Fruit fly (Drosophila melanogaster) whole organism, embryonic: ENCODE measurements around the gene Sf3b3.
"Not testable (repeated sequence)": the region's sequence is repeated elsewhere in the genome, so short reads cannot be mapped to it uniquely, and the experiment has no call there.

Source experiments
- B-H2 ChIP-seq: fragments of 200-800 bp; sonication (Bioruptor generic); optimal IDR thresholded peaks from 2 replicates; lab custom pipeline; 2018; ENCODE audit warnings: missing biosample characterization, mild to moderate bottlenecking, missing genetic modification characterization
- CG10565 ChIP-seq: fragments of 200-800 bp; sonication (Bioruptor generic); optimal IDR thresholded peaks from 3 replicates; lab custom pipeline; 2016; ENCODE audit warnings: missing biosample characterization, mild to moderate bottlenecking, missing genetic modification characterization
- CG11093 ChIP-seq: fragments of 200-800 bp; sonication (Bioruptor generic); IDR thresholded peaks from 3 replicates; pipeline ENCODE4 v1.3.6; 2022; ENCODE audit warnings: missing biosample characterization, missing genetic modification characterization
- CG12236 ChIP-seq: fragments of 200-800 bp; sonication (Bioruptor generic); optimal IDR thresholded peaks from 2 replicates; lab custom pipeline; 2016; ENCODE audit warnings: missing biosample characterization, missing genetic modification characterization
- CG12744 ChIP-seq: fragments of 200-800 bp; sonication (Bioruptor generic); optimal IDR thresholded peaks from 2 replicates; lab custom pipeline; 2016; ENCODE audit warnings: missing biosample characterization, missing genetic modification characterization
- CG13894 ChIP-seq: fragments of 200-800 bp; sonication (Bioruptor generic); optimal IDR thresholded peaks from 3 replicates; lab custom pipeline; 2018; ENCODE audit warnings: missing biosample characterization, mild to moderate bottlenecking, missing genetic modification characterization, moderate library complexity
- CG15514 ChIP-seq: fragments of 200-800 bp; sonication (Bioruptor generic); optimal IDR thresholded peaks from 3 replicates; lab custom pipeline; 2017; ENCODE audit warnings: missing biosample characterization, missing genetic modification characterization, mild to moderate bottlenecking, moderate library complexity, missing genetic modification reagents
- CG16863 ChIP-seq: fragments of 200-800 bp; sonication (Bioruptor generic); optimal IDR thresholded peaks from 3 replicates; lab custom pipeline; 2016; ENCODE audit warnings: missing biosample characterization, missing genetic modification characterization
- CG17385 ChIP-seq: fragments of 200-800 bp; sonication (Bioruptor generic); optimal IDR thresholded peaks from 3 replicates; lab custom pipeline; 2018; ENCODE audit warnings: missing biosample characterization, mild to moderate bottlenecking, missing genetic modification characterization
- CG17829 ChIP-seq: fragments of 200-800 bp; optimal IDR thresholded peaks from 2 replicates; lab custom pipeline; 2019; ENCODE audit warnings: missing biosample characterization, mild to moderate bottlenecking, missing genetic modification characterization, moderate library complexity
- CG18476 ChIP-seq: fragments of 200-800 bp; sonication (Bioruptor generic); optimal IDR thresholded peaks from 2 replicates; lab custom pipeline; 2016; ENCODE audit warnings: missing biosample characterization, mild to moderate bottlenecking, missing genetic modification characterization
- CG18764 ChIP-seq: fragments of 200-800 bp; sonication (Bioruptor generic); optimal IDR thresholded peaks from 3 replicates; lab custom pipeline; 2016; ENCODE audit warnings: missing biosample characterization, missing genetic modification characterization
- CG2199 ChIP-seq: fragments of 200-800 bp; sonication (Bioruptor generic); IDR thresholded peaks from 3 replicates; pipeline ENCODE4 v1.3.6; 2022; ENCODE audit warnings: missing biosample characterization, missing genetic modification characterization
- CG3065 ChIP-seq: fragments of 200-800 bp; sonication (Bioruptor generic); optimal IDR thresholded peaks from 2 replicates; lab custom pipeline; 2016; ENCODE audit warnings: missing biosample characterization, missing genetic modification characterization
- CG4730 ChIP-seq: fragments of 200-800 bp; sonication (Bioruptor generic); IDR thresholded peaks from 2 replicates; pipeline ENCODE4 v1.3.6; 2022; ENCODE audit warnings: missing biosample characterization, missing genetic modification characterization
- CG5953 ChIP-seq: fragments of 200-800 bp; sonication (Bioruptor generic); IDR thresholded peaks from 2 replicates; pipeline ENCODE4 v1.3.6; 2022; ENCODE audit warnings: missing biosample characterization, missing genetic modification characterization
- CG6765 ChIP-seq: fragments of 200-800 bp; sonication (Bioruptor generic); optimal IDR thresholded peaks from 3 replicates; lab custom pipeline; 2017; ENCODE audit warnings: missing biosample characterization, mild to moderate bottlenecking, missing genetic modification characterization
- CG6854 ChIP-seq: fragments of 200-800 bp; sonication (Bioruptor generic); optimal IDR thresholded peaks from 3 replicates; lab custom pipeline; 2017; ENCODE audit warnings: missing biosample characterization, mild to moderate bottlenecking, missing genetic modification characterization
- CTCF ChIP-seq: fragments of 200-800 bp; sonication (Bioruptor generic); optimal IDR thresholded peaks from 2 replicates; lab custom pipeline; 2017; ENCODE audit warnings: missing biosample characterization, mild to moderate bottlenecking, missing genetic modification characterization, moderate library complexity
- Dref ChIP-seq: fragments of 200-800 bp; sonication (Bioruptor generic); IDR thresholded peaks from 2 replicates; pipeline ENCODE4 v1.3.6; 2022; ENCODE audit warnings: missing biosample characterization, missing genetic modification characterization
- H2.0 ChIP-seq: fragments of 200-800 bp; sonication (Bioruptor generic); IDR thresholded peaks from 2 replicates; pipeline ENCODE4 v1.3.6; 2022; ENCODE audit warnings: missing biosample characterization, missing genetic modification characterization
- Hr78 ChIP-seq, 2 experiments: fragments of 200-800 bp in 1 of 2; fragments of >200 bp in 1 of 2; sonication (Bioruptor generic) in 1 of 2; optimal IDR thresholded peaks; 2 replicates each; lab custom pipeline; 2017 to 2019; ENCODE audit warnings: missing biosample characterization in 2 of 2, missing genetic modification characterization in 2 of 2, mild to moderate bottlenecking in 1 of 2, moderate library complexity in 1 of 2
- NK7.1 ChIP-seq: fragments of 200-800 bp; sonication (Bioruptor generic); optimal IDR thresholded peaks from 3 replicates; lab custom pipeline; 2016; ENCODE audit warnings: missing biosample characterization, missing genetic modification characterization
- Scr ChIP-seq: fragments of 200-800 bp; sonication (Bioruptor generic); IDR thresholded peaks from 2 replicates; pipeline ENCODE4 v1.3.6; 2022; ENCODE audit warnings: missing biosample characterization, missing genetic modification characterization; ENCODE audit not compliant: partially characterized antibody
- Sry-δ ChIP-seq: fragments of 200-800 bp; sonication (Bioruptor generic); optimal IDR thresholded peaks from 2 replicates; lab custom pipeline; 2016; ENCODE audit warnings: missing biosample characterization, missing genetic modification characterization
- Trl ChIP-seq, 3 experiments: fragments of >200 bp in 2 of 3; fragments of 200-800 bp in 1 of 3; sonication (Bioruptor generic) in 1 of 3; optimal IDR thresholded peaks; 2 replicates in 1 of 3; 3 replicates in 2 of 3; lab custom pipeline; 2016 to 2017; ENCODE audit warnings: missing biosample characterization in 1 of 3, missing genetic modification characterization in 1 of 3
- Usf ChIP-seq: fragments of 200-800 bp; sonication (Bioruptor generic); optimal IDR thresholded peaks from 2 replicates; lab custom pipeline; 2017; ENCODE audit warnings: missing genotype, missing biosample characterization, missing genetic modification characterization
- abd-A ChIP-seq: fragments of 200-800 bp; sonication (Bioruptor generic); optimal IDR thresholded peaks from 3 replicates; lab custom pipeline; 2019; ENCODE audit warnings: missing biosample characterization, mild to moderate bottlenecking, missing genetic modification characterization, moderate library complexity
- aop ChIP-seq: fragments of 200-800 bp; sonication (Bioruptor generic); IDR thresholded peaks from 2 replicates; pipeline ENCODE4 v1.3.6; 2022; ENCODE audit warnings: missing biosample characterization, missing genetic modification characterization
- ap ChIP-seq: fragments of 200-800 bp; sonication (Bioruptor generic); IDR thresholded peaks from 2 replicates; pipeline ENCODE4 v1.3.6; 2022; ENCODE audit warnings: missing biosample characterization, missing genetic modification characterization
- bab2 ChIP-seq: fragments of 200-800 bp; sonication (Bioruptor generic); optimal IDR thresholded peaks from 2 replicates; lab custom pipeline; 2016; ENCODE audit warnings: missing biosample characterization, missing genetic modification characterization
- dpn ChIP-seq, 2 experiments: fragments of 200-800 bp; sonication (Bioruptor generic); optimal IDR thresholded peaks; 3 replicates each; lab custom pipeline; 2016; ENCODE audit warnings: missing biosample characterization in 2 of 2, missing genetic modification characterization in 2 of 2
- fd64A ChIP-seq: fragments of 200-800 bp; sonication (Bioruptor generic); optimal IDR thresholded peaks from 3 replicates; lab custom pipeline; 2018; ENCODE audit warnings: missing biosample characterization, mild to moderate bottlenecking, missing genetic modification characterization
- gce ChIP-seq: fragments of 200-800 bp; sonication (Bioruptor generic); IDR thresholded peaks from 3 replicates; pipeline ENCODE4 v1.3.6; 2022; ENCODE audit warnings: missing biosample characterization, missing genetic modification characterization
- lola ChIP-seq, 3 experiments: fragments of >200 bp in 2 of 3; fragments of 200-800 bp in 1 of 3; sonication (Bioruptor generic) in 1 of 3; optimal IDR thresholded peaks; 2 replicates each; lab custom pipeline; 2017 to 2019; ENCODE audit warnings: missing biosample characterization in 3 of 3, missing genetic modification characterization in 3 of 3, mild to moderate bottlenecking in 1 of 3, moderate library complexity in 1 of 3
- mirr ChIP-seq: fragments of 200-800 bp; sonication (Bioruptor generic); optimal IDR thresholded peaks from 3 replicates; lab custom pipeline; 2018; ENCODE audit warnings: missing biosample characterization, mild to moderate bottlenecking, missing genetic modification characterization
- otp ChIP-seq: fragments of 200-800 bp; sonication (Bioruptor generic); IDR thresholded peaks from 3 replicates; pipeline ENCODE4, ENCODE4 v1.3.6; 2022; ENCODE audit warnings: missing biosample characterization, missing genetic modification characterization
- pan ChIP-seq, 4 experiments: fragments of >200 bp in 3 of 4; fragments of 200-800 bp in 1 of 4; sonication (Bioruptor generic) in 1 of 4; optimal IDR thresholded peaks in 3 of 4; IDR thresholded peaks in 1 of 4; 2 replicates each; pipeline versions ENCODE4 v1.3.6 to Lab custom; 2017 to 2022; ENCODE audit warnings: missing biosample characterization in 2 of 4, missing genetic modification characterization in 2 of 4, mixed read lengths in 1 of 4
- pita ChIP-seq: fragments of 200-800 bp; sonication (Bioruptor generic); optimal IDR thresholded peaks from 2 replicates; lab custom pipeline; 2017; ENCODE audit warnings: missing biosample characterization, mild to moderate bottlenecking, missing genetic modification characterization
- slbo ChIP-seq: fragments of 200-800 bp; sonication (Bioruptor generic); IDR thresholded peaks from 2 replicates; pipeline ENCODE4 v1.3.6; 2022; ENCODE audit warnings: missing biosample characterization, missing genetic modification characterization
- tgo ChIP-seq: fragments of 200-800 bp; sonication (Bioruptor generic); IDR thresholded peaks from 3 replicates; pipeline ENCODE4 v1.3.6; 2022; ENCODE audit warnings: missing biosample characterization, missing genetic modification characterization
- unc-4 ChIP-seq: fragments of 200-800 bp; sonication (Bioruptor generic); IDR thresholded peaks from 2 replicates; pipeline ENCODE4 v1.3.6; 2022; ENCODE audit warnings: missing biosample characterization, missing genetic modification characterization; ENCODE audit not compliant: partially characterized antibody
- vfl ChIP-seq: fragments of 200-800 bp; sonication (Bioruptor generic); optimal IDR thresholded peaks from 2 replicates; lab custom pipeline; 2016; ENCODE audit warnings: missing biosample characterization, missing genetic modification characterization

Sf3b3 gene

dm6 chr3L:868800-869199 lies 35.6 kb upstream of the Sf3b3 start:
- TF ChIP-seq pita (GFP tag; lab: Kevin White, UChicago): peak; percentile 18
- no peak for TF ChIP-seq CG13894 (tag; lab: Kevin White, UChicago)
- TF ChIP-seq H2.0 (GFP tag; lab: Robert Waterston, UW): no peak
- peak; percentile 88 for TF ChIP-seq CTCF (GFP tag; lab: Kevin White, UChicago)
- peak; percentile 88 for TF ChIP-seq CG15514

- not testable (repeated sequence) for TF ChIP-seq bab2 (GFP tag; lab: Kevin White, UChicago); Scr (GFP tag; lab: Robert Waterston, UW); CG6854
- TF ChIP-seq, all 482 proteins: peak for 0; not testable (repeated sequence) for 482
These were observed 31.9 kb upstream of the Sf3b3 start, which contains the start of gene CG12502 for dm6 chr3L:865096-865495. CG12502 (plus strand) TSS chr3L:865396.

dm6 chr3L:857063-858015 lies 24.2 kb upstream of the Sf3b3 start, which contains the start of gene dpr20:
dpr20 (minus strand) TSS chr3L:857248.
- TF ChIP-seq CG6765 (GFP tag; lab: Kevin White, UChicago): peak; percentile 45
- TF ChIP-seq CG12744: peak; percentile 45
- no peak for TF ChIP-seq Trl (optimal IDR thresholded peaks at IDR 0.05; lab: Kevin White, UChicago)
- TF ChIP-seq Trl (GFP tag; optimal IDR thresholded peaks at IDR 0.05; lab: Kevin White, UChicago): peak; percentile 66
- peak; percentile 79 to 82 for TF ChIP-seq dpn (GFP tag; optimal IDR thresholded peaks at IDR 0.05; lab: Kevin White, UChicago)
- TF ChIP-seq ap (GFP tag; lab: Robert Waterston, UW): peak; percentile 76
- no peak for TF ChIP-seq Dref (GFP tag; lab: Robert Waterston, UW)
- TF ChIP-seq CG3065 (GFP tag; lab: Kevin White, UChicago): no peak
- peak; percentile 63 for TF ChIP-seq vfl (GFP tag; lab: Kevin White, UChicago)
- peak; percentile 67 for TF ChIP-seq CG17385 (GFP tag; lab: Kevin White, UChicago)
- no peak for TF ChIP-seq CG10565 (GFP tag; lab: Kevin White, UChicago)
- peak in 1 of 3 experiments; percentile 35 for TF ChIP-seq lola (GFP tag; optimal IDR thresholded peaks at IDR 0.05; lab: Kevin White, UChicago)
- TF ChIP-seq B-H2 (GFP tag; lab: Kevin White, UChicago): peak; percentile 92
- peak; percentile 84 for TF ChIP-seq CG5953 (GFP tag; lab: Robert Waterston, UW)
- no peak for TF ChIP-seq Hr78 (GFP tag; optimal IDR thresholded peaks at IDR 0.05; lab: Kevin White, UChicago)
- TF ChIP-seq CG2199 (GFP tag; lab: Robert Waterston, UW): 0 out of 3 replicates have a peak, but pooled peaks have one; percentile 23
- TF ChIP-seq fd64A (GFP tag; lab: Kevin White, UChicago): no peak
- TF ChIP-seq pan (optimal IDR thresholded peaks at IDR 0.05; lab: Kevin White, UChicago): no peak
- TF ChIP-seq pan (GFP tag; optimal IDR thresholded peaks at IDR 0.05 in 1 of 2, IDR thresholded peaks at IDR 0.05 in 1 of 2): peak in 1 of 2 experiments; percentile 93
- peak; percentile 9 for TF ChIP-seq Usf
- peak; percentile 60 for TF ChIP-seq mirr (GFP tag; lab: Kevin White, UChicago)
- no peak for TF ChIP-seq unc-4
- TF ChIP-seq CG18764 (GFP tag; lab: Kevin White, UChicago): peak; percentile 32
- peak; percentile 87 for TF ChIP-seq tgo
- TF ChIP-seq NK7.1 (GFP tag; lab: Kevin White, UChicago): peak; percentile 27
- peak; percentile 76 for TF ChIP-seq CG4730 (GFP tag; lab: Robert Waterston, UW)
- TF ChIP-seq Sry-δ (GFP tag; lab: Kevin White, UChicago): peak; percentile 25
- TF ChIP-seq CG11093 (GFP tag; lab: Robert Waterston, UW): peak; percentile 85
- TF ChIP-seq CG13894 (tag; lab: Kevin White, UChicago): peak; percentile 90
- peak; percentile 60; the same call in 1 of the 2 replicates for TF ChIP-seq aop (GFP tag; lab: Robert Waterston, UW)
- TF ChIP-seq gce (GFP tag; lab: Robert Waterston, UW): peak; percentile 82
- no peak for TF ChIP-seq abd-A (tag; lab: Kevin White, UChicago)
- TF ChIP-seq CG17829 (tag; lab: Kevin White, UChicago): peak; percentile 59
- TF ChIP-seq slbo (GFP tag; lab: Robert Waterston, UW): peak; percentile 95
- peak; percentile 26 for TF ChIP-seq CG12236
- TF ChIP-seq CG16863: peak; percentile 59
- TF ChIP-seq CG18476 (GFP tag; lab: Kevin White, UChicago): peak; percentile 32
- peak; percentile 89 for TF ChIP-seq otp (GFP tag; lab: Robert Waterston, UW)
